Worm (Caenorhabditis elegans): ENCODE data around the gene str-172.

Gene str-172

DNA sequence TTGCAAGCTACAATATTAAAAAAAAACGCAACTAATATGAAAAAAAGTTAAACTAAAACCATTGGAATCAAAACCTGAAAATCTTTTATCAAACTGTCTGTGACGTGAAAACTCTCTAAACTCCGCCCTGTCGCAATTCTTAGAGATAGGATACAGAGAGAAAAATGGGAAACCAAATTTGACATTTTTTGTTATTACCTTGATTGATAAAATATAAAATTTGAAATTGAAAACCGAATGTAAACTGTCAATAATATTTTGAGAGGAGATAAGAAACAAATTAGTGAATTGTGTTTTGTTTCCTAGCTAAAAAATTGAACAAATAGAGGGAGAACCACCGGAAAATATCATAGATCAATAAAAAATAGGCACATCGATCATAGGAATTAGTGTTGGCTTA is 45.7 kb downstream of the str-172 start:
- no peak for TF ChIP-seq nhr-28 (tag; optimal IDR thresholded peaks at IDR 0.05)
- TF ChIP-seq nhr-76 (tag; optimal IDR thresholded peaks at IDR 0.05), result no peak
- no peak for TF ChIP-seq unc-98 (GFP tag; IDR thresholded peaks at IDR 0.05)
- no peak for TF ChIP-seq efl-1 (optimal IDR thresholded peaks at IDR 0.05)
- TF ChIP-seq efl-1 (GFP tag; optimal IDR thresholded peaks at IDR 0.05 in 1 of 2), result peak in 1 of 2 experiments; percentile 54
- TF ChIP-seq alr-1 (tag; optimal IDR thresholded peaks at IDR 0.05; ENCODE audit: borderline replicate concordance), result no peak

DNA sequence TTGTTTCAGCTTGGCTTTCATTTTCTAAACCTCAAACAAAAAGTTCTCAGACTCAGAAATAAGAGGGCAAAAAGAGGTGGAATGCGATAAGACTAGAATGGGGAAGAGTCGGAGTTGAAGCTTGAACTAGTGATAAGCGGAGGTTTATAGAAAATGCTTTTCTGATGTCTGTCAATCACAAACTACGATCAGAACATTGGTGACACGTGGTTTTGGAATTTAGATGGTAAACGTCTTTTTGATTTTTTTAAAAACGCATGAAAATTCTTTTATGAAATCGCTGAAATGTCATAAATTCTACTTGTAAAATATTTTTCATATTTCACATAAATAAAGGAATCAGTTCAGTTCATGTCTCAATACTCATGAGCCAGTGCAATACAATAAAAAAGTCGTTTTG is 46.5 kb downstream of the str-172 start, which contains the start of gene H06H21.8:
Gene H06H21.8, minus strand, starts transcription at position 78 of the 400 bp plus-strand sequence.
- TF ChIP-seq sup-37 (GFP tag; optimal IDR thresholded peaks at IDR 0.05), result no peak
- TF ChIP-seq efl-1 (optimal IDR thresholded peaks at IDR 0.05), result no peak
- TF ChIP-seq efl-1 (GFP tag; optimal IDR thresholded peaks at IDR 0.05 in 1 of 2), result peak in 1 of 2 experiments; percentile 76
- no peak for TF ChIP-seq mef-2 (tag; optimal IDR thresholded peaks at IDR 0.05)
- TF ChIP-seq ztf-4 (tag; optimal IDR thresholded peaks at IDR 0.05), result no peak
- TF ChIP-seq lin-35 (GFP tag; optimal IDR thresholded peaks at IDR 0.05), result peak in 1 of 2 experiments; percentile 11
- TF ChIP-seq xbp-1 (tag; optimal IDR thresholded peaks at IDR 0.05), result no peak
- TF ChIP-seq F16B12.6 (tag; optimal IDR thresholded peaks at IDR 0.05), result no peak
- no peak for TF ChIP-seq fkh-8 (tag; optimal IDR thresholded peaks at IDR 0.05)
- TF ChIP-seq sptf-1 (tag; optimal IDR thresholded peaks at IDR 0.05), result no peak
- peak; percentile 35 for TF ChIP-seq elt-2 (tag; optimal IDR thresholded peaks at IDR 0.05)

Measured in whole organism, L1 larva.